Worm (Caenorhabditis elegans) whole organism, young adult: ENCODE measurements around the gene spig-9.

ENCODE experiments used
- egrh-3 ChIP-seq: fragments of 200-800 bp; sonication (Bioruptor generic); IDR thresholded peaks from 2 replicates; pipeline ENCODE4 v1.3.6; 2022; ENCODE audit warnings: missing genetic modification reagents, missing genetic modification characterization, missing compliant biosample characterization
- nfya-1 ChIP-seq: sonication (generic microtip); optimal IDR thresholded peaks from 2 replicates; lab custom pipeline; 2017; ENCODE audit warnings: antibody characterized with exemption, missing compliant biosample characterization, missing genetic modification characterization, borderline replicate concordance; ENCODE audit not compliant: insufficient read depth
- nhr-27 ChIP-seq: fragments of 200-800 bp; sonication (Bioruptor generic); optimal IDR thresholded peaks from 2 replicates; lab custom pipeline; 2018; ENCODE audit warnings: mild to moderate bottlenecking, missing genetic modification characterization, moderate library complexity, missing compliant biosample characterization
- ztf-18 ChIP-seq: sonication (generic microtip); optimal IDR thresholded peaks from 2 replicates; lab custom pipeline; 2016; ENCODE audit warnings: missing genotype, mild to moderate bottlenecking, missing genetic modification characterization, missing compliant biosample characterization

ce11 chrV:13580696-13581095, 31.0 kb downstream of the spig-9 start, which contains the start of gene C50B8.5:
- TF ChIP-seq nhr-27 (tag; lab: Kevin White, UChicago) = no peak
- TF ChIP-seq egrh-3 (GFP tag; lab: Robert Waterston, UW) = no peak
- no peak for TF ChIP-seq ztf-18 (tag; lab: Kevin White, UChicago)
- no peak for TF ChIP-seq nfya-1 (tag; lab: Kevin White, UChicago)
